Worm (Caenorhabditis elegans): ENCODE measurements around the gene nhr-222.
A peak's percentile ranks its signal among the peaks of the same experiment; 100 is the strongest.

Gene nhr-222

ce11 chrV:3582086-3582485, 38.8 kb upstream of the nhr-222 start:
- TF ChIP-seq K02D7.2 (tag; optimal IDR thresholded peaks at IDR 0.05) (no peak), hlh-6 (tag; optimal IDR thresholded peaks at IDR 0.05) (no peak), sox-2 (GFP tag; IDR thresholded peaks at IDR 0.05) (no peak), zip-5 (tag; optimal IDR thresholded peaks at IDR 0.05) (no peak), fkh-6 (tag; optimal IDR thresholded peaks at IDR 0.05) (no peak), ceh-30 (tag; optimal IDR thresholded peaks at IDR 0.05) (no peak), ztf-16 (tag; optimal IDR thresholded peaks at IDR 0.05) (no peak), C38D4.7 (GFP tag; optimal IDR thresholded peaks at IDR 0.05) (no peak), ama-1 (optimal IDR thresholded peaks at IDR 0.05) (no peak), lin-11 (tag; optimal IDR thresholded peaks at IDR 0.05) (no peak), ceh-34 (tag; optimal IDR thresholded peaks at IDR 0.05) (no peak), nhr-11 (tag; optimal IDR thresholded peaks at IDR 0.05) (no peak), mec-3 (tag; optimal IDR thresholded peaks at IDR 0.05; ENCODE audit: borderline replicate concordance) (no peak), hlh-30 (tag; optimal IDR thresholded peaks at IDR 0.05; ENCODE audit: insufficient read depth) (no peak), tbx-2 (tag; optimal IDR thresholded peaks at IDR 0.05) (no peak), sdc-2 (tag; optimal IDR thresholded peaks at IDR 0.05) (no peak), ceh-45 (GFP tag; IDR thresholded peaks at IDR 0.05) (no peak), pax-1 (tag; optimal IDR thresholded peaks at IDR 0.05) (no peak)

- TF ChIP-seq unc-42 (tag; optimal IDR thresholded peaks at IDR 0.05) (no peak), ceh-34 (tag; optimal IDR thresholded peaks at IDR 0.05) (no peak), ceh-9 (tag; optimal IDR thresholded peaks at IDR 0.05) (no peak), nfya-1 (tag; optimal IDR thresholded peaks at IDR 0.05) (no peak), eyg-1 (tag; optimal IDR thresholded peaks at IDR 0.05) (no peak)
These were observed 38.4 kb upstream of the nhr-222 start for ce11 chrV:3581643-3582042.

- no peak for TF ChIP-seq nhr-232 (tag; optimal IDR thresholded peaks at IDR 0.05)
- no peak for TF ChIP-seq nhr-11 (tag; optimal IDR thresholded peaks at IDR 0.05)
- TF ChIP-seq nfya-1 (tag; optimal IDR thresholded peaks at IDR 0.05), result no peak
- no peak for TF ChIP-seq pat-9 (tag; optimal IDR thresholded peaks at IDR 0.05)
- TF ChIP-seq ahr-1 (tag; optimal IDR thresholded peaks at IDR 0.05), result no peak
- no peak for TF ChIP-seq unc-86 (tag; optimal IDR thresholded peaks at IDR 0.05)
- TF ChIP-seq hlh-15 (tag; optimal IDR thresholded peaks at IDR 0.05), result no peak
- no peak for TF ChIP-seq ceh-18 (tag; optimal IDR thresholded peaks at IDR 0.05)
- TF ChIP-seq sox-4 (tag; optimal IDR thresholded peaks at IDR 0.05), result no peak
- TF ChIP-seq che-1 (tag; optimal IDR thresholded peaks at IDR 0.05), result no peak
- TF ChIP-seq eyg-1 (tag; optimal IDR thresholded peaks at IDR 0.05), result no peak
- TF ChIP-seq pag-3 (tag; optimal IDR thresholded peaks at IDR 0.05; ENCODE audit: borderline replicate concordance), result no peak
- no peak for TF ChIP-seq K02D7.2 (tag; optimal IDR thresholded peaks at IDR 0.05)
- no peak for TF ChIP-seq unc-55 (GFP tag; optimal IDR thresholded peaks at IDR 0.05)
- no peak for TF ChIP-seq tbx-7 (tag; optimal IDR thresholded peaks at IDR 0.05)
- TF ChIP-seq pha-2 (tag; optimal IDR thresholded peaks at IDR 0.05), result no peak
- TF ChIP-seq elt-2 (tag; optimal IDR thresholded peaks at IDR 0.05), result no peak
These were observed 37.8 kb upstream of the nhr-222 start for ce11 chrV:3581034-3581433.

ce11 chrV:3580385-3580784, 37.1 kb upstream of the nhr-222 start:
- TF ChIP-seq elt-2 (tag; optimal IDR thresholded peaks at IDR 0.05) (peak; percentile 88), hlh-8 (tag; optimal IDR thresholded peaks at IDR 0.05) (no peak)

ce11 chrV:3579795-3580194, 36.6 kb upstream of the nhr-222 start:
- TF ChIP-seq ceh-18 (tag; optimal IDR thresholded peaks at IDR 0.05), result peak; percentile 41
- TF ChIP-seq C38D4.7 (GFP tag; optimal IDR thresholded peaks at IDR 0.05), result no peak
- no peak for TF ChIP-seq gmeb-2 (tag; optimal IDR thresholded peaks at IDR 0.05)
- peak; percentile 2 for TF ChIP-seq unc-55 (GFP tag; optimal IDR thresholded peaks at IDR 0.05)
- peak; percentile 9 for TF ChIP-seq nfya-1 (tag; optimal IDR thresholded peaks at IDR 0.05)
- TF ChIP-seq unc-86 (tag; optimal IDR thresholded peaks at IDR 0.05), result no peak
- TF ChIP-seq fkh-6 (tag; optimal IDR thresholded peaks at IDR 0.05), result no peak
